Fruit fly (Drosophila melanogaster): Measurements from ENCODE around the gene CG15468.

Gene CG15468

DNA sequence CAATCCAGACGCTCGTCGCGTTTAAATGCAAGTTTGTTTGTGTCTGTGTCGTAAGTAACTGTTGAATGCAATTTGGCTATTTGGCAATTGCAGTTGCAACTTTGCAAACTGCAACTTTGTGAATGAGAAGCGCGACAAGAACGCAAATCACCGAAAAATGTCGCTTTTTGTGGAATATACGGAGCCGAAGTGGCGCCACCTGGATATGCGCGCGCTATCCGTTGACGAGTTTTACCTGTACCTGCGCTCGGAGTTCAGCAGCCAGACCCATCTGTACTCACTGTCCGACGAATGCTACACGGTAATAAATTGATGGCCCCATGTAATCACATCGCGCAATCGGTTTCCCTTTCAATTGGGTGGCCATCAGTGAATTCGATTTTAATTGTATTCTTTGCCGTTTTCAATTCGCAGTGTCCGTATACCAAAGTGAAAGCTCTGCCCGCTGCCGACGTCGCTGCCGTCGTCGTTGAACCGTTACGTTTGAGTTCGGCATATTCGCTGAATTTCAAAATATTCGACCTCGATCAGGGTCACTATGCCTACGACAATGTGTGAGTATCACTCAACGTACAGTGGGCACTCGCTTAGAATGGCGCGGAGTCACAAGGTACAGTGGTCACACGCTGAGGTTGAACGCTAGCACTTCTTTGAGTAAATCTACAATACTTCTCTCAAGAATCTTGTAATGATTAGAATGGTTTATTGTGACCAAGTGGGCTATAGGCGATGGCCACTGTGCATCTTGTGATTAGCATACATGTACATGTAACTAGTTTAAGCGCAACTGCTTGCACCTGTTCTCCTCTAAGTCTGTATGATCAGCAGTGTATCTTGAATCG, 41.7 kb downstream of the CG15468 start (continued):
- TF ChIP-seq jing (GFP tag; optimal IDR thresholded peaks at IDR 0.05) (peak; percentile 80), ken (GFP tag; IDR thresholded peaks at IDR 0.05) (peak; percentile 81), CG12942 (GFP tag; optimal IDR thresholded peaks at IDR 0.05) (peak; percentile 83), CG10462 (GFP tag; optimal IDR thresholded peaks at IDR 0.05) (peak; percentile 51), CG32772 (GFP tag; IDR thresholded peaks at IDR 0.05) (peak; percentile 96), CG10654 (GFP tag; optimal IDR thresholded peaks at IDR 0.05) (peak; percentile 66), zf30C (GFP tag; optimal IDR thresholded peaks at IDR 0.05) (no peak), CG17385 (GFP tag; optimal IDR thresholded peaks at IDR 0.05) (peak; percentile 71), HHEX (GFP tag; optimal IDR thresholded peaks at IDR 0.05) (peak; percentile 81), cwo (GFP tag; optimal IDR thresholded peaks at IDR 0.05) (peak; percentile 65), ERR (GFP tag; optimal IDR thresholded peaks at IDR 0.05) (peak; percentile 86), CG4282 (GFP tag; optimal IDR thresholded peaks at IDR 0.05) (peak; percentile 66), CHES-1-like (GFP tag; optimal IDR thresholded peaks at IDR 0.05) (peak; percentile 82), HLH4C (GFP tag; IDR thresholded peaks at IDR 0.05; ENCODE audit: partially characterized antibody) (no peak), Xbp1 (GFP tag; optimal IDR thresholded peaks at IDR 0.05) (peak; percentile 88), esg (GFP tag; conservative IDR thresholded peaks at IDR 0.05) (peak; percentile 88), YL-1 (GFP tag; optimal IDR thresholded peaks at IDR 0.05) (peak; percentile 12), insv (GFP tag; optimal IDR thresholded peaks at IDR 0.05) (no peak), klu (GFP tag; IDR thresholded peaks at IDR 0.05) (peak; percentile 65), E2f2 (GFP tag; IDR thresholded peaks at IDR 0.05) (peak; percentile 60), slp2 (GFP tag; optimal IDR thresholded peaks at IDR 0.05) (peak; percentile 72), CG34224 (GFP tag; IDR thresholded peaks at IDR 0.05; ENCODE audit: partially characterized antibody) (no peak), cad (GFP tag; optimal IDR thresholded peaks at IDR 0.05) (no peak), wor (GFP tag; IDR thresholded peaks at IDR 0.05) (peak; percentile 73), ham (GFP tag; IDR thresholded peaks at IDR 0.05) (peak; percentile 55; the same call in 1 of the 2 replicates), CG4730 (GFP tag; IDR thresholded peaks at IDR 0.05) (peak; percentile 86), caup (GFP tag; optimal IDR thresholded peaks at IDR 0.05; ENCODE audit: severe bottlenecking) (peak; percentile 75), fru (optimal IDR thresholded peaks at IDR 0.05) (no peak), kah (GFP tag; optimal IDR thresholded peaks at IDR 0.05) (peak; percentile 17), BEAF-32 (GFP tag; optimal IDR thresholded peaks at IDR 0.05) (no peak), CoRest (tag; optimal IDR thresholded peaks at IDR 0.05) (peak; percentile 78), ems (GFP tag; optimal IDR thresholded peaks at IDR 0.05) (peak; percentile 67), ATbp (GFP tag; optimal IDR thresholded peaks at IDR 0.05) (peak; percentile 65), CG12155 (GFP tag; optimal IDR thresholded peaks at IDR 0.05) (peak; percentile 78), CG30403 (GFP tag; optimal IDR thresholded peaks at IDR 0.05) (peak; percentile 81), CG5245 (GFP tag; optimal IDR thresholded peaks at IDR 0.05) (peak; percentile 71), gce (GFP tag; IDR thresholded peaks at IDR 0.05) (0 out of 3 replicates have a peak, but pooled peaks have one; percentile 63), CG10979 (tag; optimal IDR thresholded peaks at IDR 0.05) (peak; percentile 58), Lpt (GFP tag; optimal IDR thresholded peaks at IDR 0.05) (no peak), jigr1 (GFP tag; IDR thresholded peaks at IDR 0.05) (peak; percentile 85), Six4 (GFP tag; optimal IDR thresholded peaks at IDR 0.05) (peak; percentile 48), CG7928 (GFP tag; optimal IDR thresholded peaks at IDR 0.05) (peak; percentile 12), Atf-2 (GFP tag; optimal IDR thresholded peaks at IDR 0.05) (peak; percentile 79), schlank (tag; optimal IDR thresholded peaks at IDR 0.05) (peak; percentile 61), CG13296 (GFP tag; optimal IDR thresholded peaks at IDR 0.05) (peak; percentile 79), CG15073 (GFP tag; optimal IDR thresholded peaks at IDR 0.05) (no peak), CG12071 (GFP tag; optimal IDR thresholded peaks at IDR 0.05) (peak; percentile 84), CG4404 (GFP tag; IDR thresholded peaks at IDR 0.05) (peak; percentile 67), chinmo (GFP tag; IDR thresholded peaks at IDR 0.05; ENCODE audit: partially characterized antibody) (no peak)

All from whole organism, embryonic.